Fruit fly (Drosophila melanogaster) whole organism, embryonic: ENCODE data around the gene CG13449.
A peak's percentile ranks its signal among the peaks of the same experiment; 100 is the strongest.

Experiments used
- B-H1 ChIP-seq: fragments of 200-800 bp; sonication (Bioruptor generic); IDR thresholded peaks from 3 replicates; pipeline ENCODE4 v1.3.6; 2022; ENCODE audit warnings: missing biosample characterization, missing genetic modification characterization
- Bgb ChIP-seq: fragments of 200-800 bp; sonication (Bioruptor generic); IDR thresholded peaks from 2 replicates; pipeline ENCODE4 v1.3.6; 2022; ENCODE audit warnings: missing biosample characterization, missing genetic modification characterization; ENCODE audit not compliant: partially characterized antibody
- Bteb2 ChIP-seq: fragments of 200-800 bp; sonication (Bioruptor generic); optimal IDR thresholded peaks from 2 replicates; lab custom pipeline; 2016; ENCODE audit warnings: missing biosample characterization, missing genetic modification characterization
- CG10274 ChIP-seq: fragments of 200-800 bp; sonication (Bioruptor generic); optimal IDR thresholded peaks from 3 replicates; lab custom pipeline; 2017; ENCODE audit warnings: missing biosample characterization, mild to moderate bottlenecking, missing genetic modification characterization
- CG11398 ChIP-seq: fragments of 200-800 bp; sonication (Bioruptor generic); optimal IDR thresholded peaks from 2 replicates; lab custom pipeline; 2016; ENCODE audit warnings: missing biosample characterization, missing genetic modification characterization
- CG12659 ChIP-seq: fragments of 200-800 bp; sonication (Bioruptor generic); optimal IDR thresholded peaks from 3 replicates; lab custom pipeline; 2017; ENCODE audit warnings: mild to moderate bottlenecking, missing biosample characterization, missing genetic modification reagents, missing genetic modification characterization
- CG12769 ChIP-seq: fragments of 200-800 bp; sonication (Bioruptor generic); optimal IDR thresholded peaks from 2 replicates; lab custom pipeline; 2019; ENCODE audit warnings: missing biosample characterization, mild to moderate bottlenecking, missing genetic modification characterization, moderate library complexity
- CG13775 ChIP-seq: fragments of 200-800 bp; sonication (Bioruptor generic); optimal IDR thresholded peaks from 3 replicates; lab custom pipeline; 2017; ENCODE audit warnings: missing biosample characterization, mild to moderate bottlenecking, missing genetic modification characterization
- CG14710 ChIP-seq: fragments of 200-800 bp; sonication (Bioruptor generic); optimal IDR thresholded peaks from 3 replicates; lab custom pipeline; 2019; ENCODE audit warnings: missing biosample characterization, mild to moderate bottlenecking, missing genetic modification characterization, moderate library complexity
- CG1602 ChIP-seq: fragments of 200-800 bp; sonication (Bioruptor generic); optimal IDR thresholded peaks from 3 replicates; lab custom pipeline; 2016; ENCODE audit warnings: missing biosample characterization, missing genetic modification characterization
- CG16813 ChIP-seq: fragments of 200-800 bp; sonication (Bioruptor generic); IDR thresholded peaks from 3 replicates; pipeline ENCODE4 v1.3.6; 2022; ENCODE audit warnings: missing biosample characterization, missing genetic modification characterization; ENCODE audit not compliant: partially characterized antibody
- CG17186 ChIP-seq: fragments of 200-800 bp; sonication (Bioruptor generic); optimal IDR thresholded peaks from 3 replicates; lab custom pipeline; 2017; ENCODE audit warnings: missing biosample characterization, missing genetic modification reagents, missing genetic modification characterization
- CG17829 ChIP-seq: fragments of 200-800 bp; optimal IDR thresholded peaks from 2 replicates; lab custom pipeline; 2019; ENCODE audit warnings: missing biosample characterization, mild to moderate bottlenecking, missing genetic modification characterization, moderate library complexity
- CG18262 ChIP-seq: fragments of 200-800 bp; optimal IDR thresholded peaks from 3 replicates; lab custom pipeline; 2019; ENCODE audit warnings: missing biosample characterization, mild to moderate bottlenecking, missing genetic modification characterization, moderate library complexity
- CG43689 ChIP-seq: fragments of 200-800 bp; sonication (Bioruptor generic); IDR thresholded peaks from 2 replicates; pipeline ENCODE4 v1.3.6; 2022; ENCODE audit warnings: missing biosample characterization, missing genetic modification characterization
- CG6791 ChIP-seq: fragments of 200-800 bp; sonication (Bioruptor generic); IDR thresholded peaks from 3 replicates; pipeline ENCODE4 v1.3.6; 2022; ENCODE audit warnings: missing biosample characterization, missing genetic modification characterization; ENCODE audit not compliant: partially characterized antibody
- CG6854 ChIP-seq: fragments of 200-800 bp; sonication (Bioruptor generic); optimal IDR thresholded peaks from 3 replicates; lab custom pipeline; 2017; ENCODE audit warnings: missing biosample characterization, mild to moderate bottlenecking, missing genetic modification characterization
- CG7839 ChIP-seq: fragments of 200-800 bp; sonication (Bioruptor generic); optimal IDR thresholded peaks from 3 replicates; lab custom pipeline; 2018; ENCODE audit warnings: missing biosample characterization, mild to moderate bottlenecking, missing genetic modification characterization, moderate library complexity
- CG9797 ChIP-seq: fragments of 200-800 bp; sonication (Bioruptor generic); optimal IDR thresholded peaks from 3 replicates; lab custom pipeline; 2018; ENCODE audit warnings: missing biosample characterization, mild to moderate bottlenecking, missing genetic modification characterization
- CkIIα-i1 ChIP-seq: fragments of 200-800 bp; sonication (Bioruptor generic); IDR thresholded peaks from 2 replicates; pipeline ENCODE4 v1.3.6; 2022; ENCODE audit warnings: missing biosample characterization, missing genetic modification characterization
- Dfd ChIP-seq, 2 experiments: fragments of >200 bp; optimal IDR thresholded peaks; 2 replicates each; lab custom pipeline; 2017; ENCODE audit warnings: missing biosample characterization in 2 of 2, missing genetic modification characterization in 2 of 2
- Dp ChIP-seq: fragments of 200-800 bp; sonication (Bioruptor generic); optimal IDR thresholded peaks from 2 replicates; lab custom pipeline; 2018; ENCODE audit warnings: missing biosample characterization, mild to moderate bottlenecking, missing genetic modification characterization, moderate library complexity
- E2f2 ChIP-seq: fragments of 200-800 bp; sonication (Bioruptor generic); IDR thresholded peaks from 2 replicates; pipeline ENCODE4 v1.3.6; 2022; ENCODE audit warnings: missing biosample characterization, missing genetic modification characterization
- Ets97D ChIP-seq: fragments of 200-800 bp; sonication (Bioruptor generic); optimal IDR thresholded peaks from 3 replicates; lab custom pipeline; 2016; ENCODE audit warnings: missing biosample characterization, missing genetic modification characterization
- Kr ChIP-seq: fragments of 200-800 bp; sonication (Bioruptor generic); optimal IDR thresholded peaks from 2 replicates; lab custom pipeline; 2017; ENCODE audit warnings: missing biosample characterization, mild to moderate bottlenecking, missing genetic modification characterization
- Opbp ChIP-seq: fragments of 200-800 bp; sonication (Bioruptor generic); IDR thresholded peaks from 3 replicates; pipeline ENCODE4 v1.3.6; 2022; ENCODE audit warnings: missing biosample characterization, missing genetic modification characterization; ENCODE audit not compliant: partially characterized antibody
- Pdp1 ChIP-seq, 2 experiments: fragments of 200-800 bp; sonication (Bioruptor generic); optimal IDR thresholded peaks; 3 replicates each; lab custom pipeline; 2016; ENCODE audit warnings: missing biosample characterization in 2 of 2, missing genetic modification characterization in 2 of 2, mild to moderate bottlenecking in 1 of 2, moderate library complexity in 1 of 2
- Ptx1 ChIP-seq: fragments of 200-800 bp; sonication (Bioruptor generic); IDR thresholded peaks from 2 replicates; pipeline ENCODE4 v1.3.6; 2022; ENCODE audit warnings: missing biosample characterization, missing genetic modification characterization
- Ravus ChIP-seq: fragments of 200-800 bp; sonication (Bioruptor generic); IDR thresholded peaks from 2 replicates; pipeline ENCODE4 v1.3.6; 2022; ENCODE audit warnings: missing biosample characterization, missing genetic modification characterization
- Rx ChIP-seq: fragments of 200-800 bp; sonication (Bioruptor generic); IDR thresholded peaks from 2 replicates; pipeline ENCODE4 v1.3.6; 2022; ENCODE audit warnings: missing biosample characterization, missing genetic modification characterization
- Sry-δ ChIP-seq: fragments of 200-800 bp; sonication (Bioruptor generic); optimal IDR thresholded peaks from 2 replicates; lab custom pipeline; 2016; ENCODE audit warnings: missing biosample characterization, missing genetic modification characterization
- amos ChIP-seq: fragments of 200-800 bp; sonication (Bioruptor generic); IDR thresholded peaks from 2 replicates; pipeline ENCODE4 v1.3.6; 2022; ENCODE audit warnings: missing biosample characterization, missing genetic modification characterization; ENCODE audit not compliant: partially characterized antibody
- cas ChIP-seq: fragments of 200-800 bp; sonication (Bioruptor generic); IDR thresholded peaks from 2 replicates; pipeline ENCODE4 v1.3.6; 2022; ENCODE audit warnings: missing biosample characterization, missing genetic modification characterization
- cwo ChIP-seq: fragments of 200-800 bp; sonication (Bioruptor generic); optimal IDR thresholded peaks from 3 replicates; lab custom pipeline; 2017; ENCODE audit warnings: missing biosample characterization, missing genetic modification characterization, mild to moderate bottlenecking, moderate library complexity, missing genetic modification reagents
- da ChIP-seq: fragments of 200-800 bp; sonication (Bioruptor generic); optimal IDR thresholded peaks from 2 replicates; lab custom pipeline; 2016; ENCODE audit warnings: missing biosample characterization, missing genetic modification characterization
- dmrt11E ChIP-seq: fragments of 200-800 bp; sonication (Bioruptor generic); optimal IDR thresholded peaks from 3 replicates; lab custom pipeline; 2018; ENCODE audit warnings: missing biosample characterization, mild to moderate bottlenecking, missing genetic modification characterization, moderate library complexity
- ems ChIP-seq: fragments of 200-800 bp; sonication (Bioruptor generic); optimal IDR thresholded peaks from 3 replicates; lab custom pipeline; 2016; ENCODE audit warnings: missing biosample characterization, missing genetic modification characterization
- esg ChIP-seq: fragments of 200-800 bp; sonication (Bioruptor generic); conservative IDR thresholded peaks from 2 replicates; pipeline ENCODE4 v1.3.6; 2022; ENCODE audit warnings: missing biosample characterization, missing genetic modification characterization
- eyg ChIP-seq: fragments of 200-800 bp; sonication (Bioruptor generic); optimal IDR thresholded peaks from 3 replicates; lab custom pipeline; 2016; ENCODE audit warnings: missing biosample characterization, missing genetic modification characterization
- gcm2 ChIP-seq: fragments of 200-800 bp; sonication (Bioruptor generic); optimal IDR thresholded peaks from 2 replicates; lab custom pipeline; 2016; ENCODE audit warnings: missing biosample characterization, missing genetic modification characterization
- gfzf ChIP-seq: fragments of 200-800 bp; sonication (Bioruptor generic); optimal IDR thresholded peaks from 2 replicates; lab custom pipeline; 2016; ENCODE audit warnings: missing biosample characterization, mild to moderate bottlenecking, missing genetic modification characterization, moderate library complexity
- insv ChIP-seq, 2 experiments: fragments of 200-800 bp; sonication (Bioruptor generic); optimal IDR thresholded peaks; 3 replicates each; lab custom pipeline; 2016 to 2018; ENCODE audit warnings: missing biosample characterization in 2 of 2, missing genetic modification characterization in 2 of 2
- inv ChIP-seq: fragments of 200-800 bp; sonication (Bioruptor generic); IDR thresholded peaks from 2 replicates; pipeline ENCODE4 v1.3.6; 2022; ENCODE audit warnings: missing biosample characterization, missing genetic modification characterization; ENCODE audit not compliant: partially characterized antibody
- lbe ChIP-seq: fragments of 200-800 bp; sonication (Bioruptor generic); optimal IDR thresholded peaks from 2 replicates; lab custom pipeline; 2016; ENCODE audit warnings: missing biosample characterization, mild to moderate bottlenecking, missing genetic modification characterization
- org-1 ChIP-seq: fragments of 200-800 bp; sonication (Bioruptor generic); optimal IDR thresholded peaks from 2 replicates; lab custom pipeline; 2017; ENCODE audit warnings: missing biosample characterization, missing genetic modification characterization
- phol ChIP-seq: fragments of 200-800 bp; sonication (Bioruptor generic); optimal IDR thresholded peaks from 3 replicates; lab custom pipeline; 2018; ENCODE audit warnings: missing biosample characterization, mild to moderate bottlenecking, missing genetic modification characterization, moderate library complexity
- prd ChIP-seq, 3 experiments: fragments of >200 bp in 2 of 3; fragments of 200-800 bp in 1 of 3; sonication (Bioruptor generic) in 1 of 3; optimal IDR thresholded peaks in 2 of 3; IDR thresholded peaks in 1 of 3; 2 replicates in 2 of 3; 3 replicates in 1 of 3; pipeline versions ENCODE4 v1.3.6 to Lab custom; 2017 to 2022; ENCODE audit warnings: missing biosample characterization in 1 of 3, missing genetic modification characterization in 1 of 3
- rib ChIP-seq: fragments of 200-800 bp; sonication (Bioruptor generic); IDR thresholded peaks from 2 replicates; pipeline ENCODE4 v1.3.6; 2022; ENCODE audit warnings: missing biosample characterization, missing genetic modification characterization
- trem ChIP-seq: fragments of 200-800 bp; optimal IDR thresholded peaks from 3 replicates; lab custom pipeline; 2019; ENCODE audit warnings: missing biosample characterization, mild to moderate bottlenecking, missing genetic modification characterization, moderate library complexity
- usp ChIP-seq: fragments of >200 bp; optimal IDR thresholded peaks from 2 replicates; lab custom pipeline; 2017; ENCODE audit warnings: missing biosample characterization, missing genetic modification characterization

The CG13449 gene

DNA sequence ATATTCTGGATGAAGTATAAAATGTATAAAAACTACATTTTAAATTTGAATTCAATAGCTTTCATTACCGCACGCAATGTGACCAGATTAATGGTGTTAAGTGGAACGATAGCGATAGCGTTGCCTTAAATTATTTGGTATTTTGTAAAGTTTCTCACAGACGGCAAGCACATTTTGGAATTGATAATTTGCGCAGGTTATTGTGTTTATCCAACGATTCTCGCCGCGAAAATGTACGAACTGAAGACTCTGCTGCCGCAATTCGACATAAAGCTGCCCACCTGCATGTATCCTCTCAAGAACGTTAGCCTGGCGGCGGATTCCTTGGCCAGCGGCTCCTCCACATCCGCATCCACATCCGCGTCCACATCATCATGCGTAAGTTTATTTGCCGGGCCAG is 29.1 kb downstream of the CG13449 start, which contains the start of gene AIMP2 (continued):
- peak; percentile 15 for TF ChIP-seq CG12659 (GFP tag; lab: Kevin White, UChicago)
- TF ChIP-seq trem (tag; lab: Kevin White, UChicago) = peak; percentile 21
- TF ChIP-seq CG17186 = peak; percentile 23
- TF ChIP-seq CG17829 (tag; lab: Kevin White, UChicago) = no peak
- no peak for TF ChIP-seq CG10274 (GFP tag; lab: Kevin White, UChicago)
- TF ChIP-seq insv (GFP tag; optimal IDR thresholded peaks at IDR 0.05; lab: Kevin White, UChicago) = no peak
- no peak for TF ChIP-seq Ravus (GFP tag; lab: Robert Waterston, UW)
- TF ChIP-seq Ets97D (GFP tag; lab: Kevin White, UChicago) = peak; percentile 11
- peak; percentile 30; the same call in 1 of the 3 replicates for TF ChIP-seq CG6791
- peak; percentile 80 for TF ChIP-seq gfzf (GFP tag; lab: Kevin White, UChicago)
- TF ChIP-seq cwo (GFP tag; lab: Kevin White, UChicago) = no peak
- TF ChIP-seq CG11398 = no peak
- TF ChIP-seq Rx (GFP tag; lab: Robert Waterston, UW) = no peak
- 0 out of 3 replicates have a peak, but pooled peaks have one; percentile 4 for TF ChIP-seq Opbp
- peak; percentile 35 for TF ChIP-seq Bgb (GFP tag; lab: Robert Waterston, UW)
- no peak for TF ChIP-seq lbe (GFP tag; lab: Kevin White, UChicago)
- no peak for TF ChIP-seq org-1 (GFP tag; lab: Kevin White, UChicago)
- TF ChIP-seq Dfd (GFP tag; optimal IDR thresholded peaks at IDR 0.05; lab: Kevin White, UChicago) = no peak
- peak; percentile 47 for TF ChIP-seq Sry-δ (GFP tag; lab: Kevin White, UChicago)
- TF ChIP-seq usp (GFP tag; lab: Kevin White, UChicago) = no peak
- no peak for TF ChIP-seq Bteb2 (GFP tag; lab: Kevin White, UChicago)
- peak; percentile 18 for TF ChIP-seq CG14710 (tag; lab: Kevin White, UChicago)
- no peak for TF ChIP-seq ems (GFP tag; lab: Kevin White, UChicago)
- TF ChIP-seq CG1602 (GFP tag; lab: Kevin White, UChicago) = no peak
- no peak for TF ChIP-seq CG7839 (tag; lab: Kevin White, UChicago)
- no peak for TF ChIP-seq prd (optimal IDR thresholded peaks at IDR 0.05; lab: Kevin White, UChicago)
- no peak for TF ChIP-seq prd (GFP tag; IDR thresholded peaks at IDR 0.05; lab: Robert Waterston, UW)
- TF ChIP-seq CkIIα-i1 (GFP tag; lab: Robert Waterston, UW) = no peak
- no peak for TF ChIP-seq Ptx1 (GFP tag; lab: Robert Waterston, UW)
- TF ChIP-seq cas (GFP tag; lab: Robert Waterston, UW) = no peak
- TF ChIP-seq da (GFP tag; lab: Kevin White, UChicago) = no peak
- no peak for TF ChIP-seq eyg
- peak; percentile 100 for TF ChIP-seq CG13775 (GFP tag; lab: Kevin White, UChicago)
- no peak for TF ChIP-seq gcm2
- TF ChIP-seq CG16813 = 0 out of 3 replicates have a peak, but pooled peaks have one; percentile 17
- TF ChIP-seq rib (GFP tag; lab: Robert Waterston, UW) = no peak
- TF ChIP-seq Dp = peak; percentile 83
- peak; percentile 78 for TF ChIP-seq CG9797 (GFP tag; lab: Kevin White, UChicago)
- no peak for TF ChIP-seq esg (GFP tag; lab: Robert Waterston, UW)
- TF ChIP-seq phol = peak; percentile 0
- no peak for TF ChIP-seq CG18262 (tag; lab: Kevin White, UChicago)
- TF ChIP-seq B-H1 (GFP tag; lab: Robert Waterston, UW) = no peak
- no peak for TF ChIP-seq CG43689 (GFP tag; lab: Robert Waterston, UW)
- TF ChIP-seq Kr (GFP tag; lab: Kevin White, UChicago) = no peak
- TF ChIP-seq CG6854 (GFP tag; lab: Kevin White, UChicago) = no peak
- TF ChIP-seq dmrt11E (tag; lab: Kevin White, UChicago) = no peak
- peak; percentile 89 for TF ChIP-seq E2f2 (GFP tag; lab: Robert Waterston, UW)
- peak in 1 of 2 experiments; percentile 34 for TF ChIP-seq Pdp1 (GFP tag; optimal IDR thresholded peaks at IDR 0.05; lab: Kevin White, UChicago)
- TF ChIP-seq amos = no peak
- TF ChIP-seq CG12769 (tag; lab: Kevin White, UChicago) = no peak
- TF ChIP-seq inv (GFP tag; lab: Robert Waterston, UW) = 0 out of 2 replicates have a peak, but pooled peaks have one; percentile 13
